Worm (Caenorhabditis elegans) whole organism, late embryonic: Measurements from ENCODE around the gene pdl-1.

Source experiments
- K02D7.2 ChIP-seq: sonication (generic microtip); optimal IDR thresholded peaks from 2 replicates; lab custom pipeline; 2017; ENCODE audit warnings: mild to moderate bottlenecking, missing genetic modification characterization, missing compliant biosample characterization
- ama-1 ChIP-seq: fragments of 150-350 bp; optimal IDR thresholded peaks from 2 replicates; lab custom pipeline; 2014
- ceh-19 ChIP-seq: fragments of 200-800 bp; sonication (Bioruptor generic); optimal IDR thresholded peaks from 2 replicates; lab custom pipeline; 2018; ENCODE audit warnings: mild to moderate bottlenecking, missing genetic modification characterization, missing compliant biosample characterization
- elt-2 ChIP-seq: sonication (generic microtip); optimal IDR thresholded peaks from 2 replicates; lab custom pipeline; 2016; ENCODE audit warnings: missing genetic modification reagents, missing genetic modification characterization, missing compliant biosample characterization
- ets-4 ChIP-seq: sonication (generic microtip); optimal IDR thresholded peaks from 2 replicates; lab custom pipeline; 2016; ENCODE audit warnings: missing genetic modification characterization, missing compliant biosample characterization
- hlh-13 ChIP-seq: fragments of 200-800 bp; sonication (Bioruptor generic); optimal IDR thresholded peaks from 2 replicates; lab custom pipeline; 2018; ENCODE audit warnings: mild to moderate bottlenecking, missing genetic modification characterization, missing compliant biosample characterization
- hlh-6 ChIP-seq: sonication (generic microtip); optimal IDR thresholded peaks from 2 replicates; lab custom pipeline; 2016; ENCODE audit warnings: missing genotype, missing genetic modification characterization, missing compliant biosample characterization
- nfya-1 ChIP-seq: sonication (generic microtip); optimal IDR thresholded peaks from 2 replicates; lab custom pipeline; 2017; ENCODE audit warnings: missing genetic modification characterization, mild to moderate bottlenecking, missing compliant biosample characterization, antibody characterized with exemption, moderate library complexity
- nhr-11 ChIP-seq: fragments of 150-350 bp; optimal IDR thresholded peaks from 2 replicates; lab custom pipeline; 2014; ENCODE audit warnings: missing biosample characterization, missing genetic modification characterization
- pqm-1 ChIP-seq: sonication (generic microtip); optimal IDR thresholded peaks from 2 replicates; lab custom pipeline; 2016; ENCODE audit warnings: missing genetic modification characterization, missing compliant biosample characterization
- ttx-3 ChIP-seq: sonication (generic microtip); optimal IDR thresholded peaks from 2 replicates; lab custom pipeline; 2016; ENCODE audit warnings: missing genetic modification reagents, missing genetic modification characterization, missing compliant biosample characterization
- unc-3 ChIP-seq, 2 experiments: fragments of 200-800 bp in 1 of 2; sonication (Bioruptor generic) in 1 of 2; sonication (generic microtip) in 1 of 2; conservative IDR thresholded peaks in 1 of 2; optimal IDR thresholded peaks in 1 of 2; 2 replicates each; pipeline versions ENCODE4 v1.3.6 to Lab custom; 2016 to 2022; ENCODE audit warnings: missing compliant biosample characterization in 2 of 2, missing genetic modification characterization in 2 of 2, missing genetic modification reagents in 1 of 2

ce11 chrII:7186117-7186516, 2.5 kb downstream of the pdl-1 start:
- TF ChIP-seq hlh-6 (tag; lab: Kevin White, UChicago) (no peak), elt-2 (tag; lab: Kevin White, UChicago) (no peak), ama-1 (lab: Kevin White, UChicago) (no peak), nhr-11 (tag; lab: Kevin White, UChicago) (no peak), ttx-3 (tag; lab: Kevin White, UChicago) (no peak), K02D7.2 (tag; lab: Kevin White, UChicago) (no peak), nfya-1 (tag; lab: Kevin White, UChicago) (no peak), pqm-1 (tag; lab: Kevin White, UChicago) (no peak), unc-3 (GFP tag; conservative IDR thresholded peaks at IDR 0.05; lab: Robert Waterston, UW) (no peak), unc-3 (tag; optimal IDR thresholded peaks at IDR 0.05; lab: Kevin White, UChicago) (no peak), ets-4 (tag; lab: Kevin White, UChicago) (no peak), hlh-13 (GFP tag; lab: Kevin White, UChicago) (no peak), ceh-19 (no peak)
